Fruit fly (Drosophila melanogaster): ENCODE measurements around the gene Fas1.

- no peak for TF ChIP-seq woc (GFP tag; optimal IDR thresholded peaks at IDR 0.05)
- no peak for TF ChIP-seq h (GFP tag; optimal IDR thresholded peaks at IDR 0.05)
- no peak for TF ChIP-seq GATAd (GFP tag; optimal IDR thresholded peaks at IDR 0.05)
- no peak for TF ChIP-seq psq (GFP tag; optimal IDR thresholded peaks at IDR 0.05)
- TF ChIP-seq Sp1 (GFP tag; optimal IDR thresholded peaks at IDR 0.05), result no peak
- TF ChIP-seq CG32264 (GFP tag; optimal IDR thresholded peaks at IDR 0.05), result no peak
- TF ChIP-seq Myc (optimal IDR thresholded peaks at IDR 0.05), result no peak
- TF ChIP-seq ey (GFP tag; optimal IDR thresholded peaks at IDR 0.05), result no peak
- TF ChIP-seq foxo (GFP tag; optimal IDR thresholded peaks at IDR 0.05), result no peak
- TF ChIP-seq pan (optimal IDR thresholded peaks at IDR 0.05), result no peak
- no peak for TF ChIP-seq Dfd (GFP tag; optimal IDR thresholded peaks at IDR 0.05)
- TF ChIP-seq lola (GFP tag; optimal IDR thresholded peaks at IDR 0.05), result no peak
- TF ChIP-seq CrebA (GFP tag; optimal IDR thresholded peaks at IDR 0.05; ENCODE audit: borderline replicate concordance), result no peak
- TF ChIP-seq Dif (GFP tag; optimal IDR thresholded peaks at IDR 0.05; ENCODE audit: partially characterized antibody), result no peak
Observed at dm6 chr3R:16614241-16614640, 10.8 kb upstream of the Fas1 start, which contains the start of gene CG10340.
